Worm (Caenorhabditis elegans): Measurements from ENCODE around the gene W10G11.2.

The W10G11.2 gene

DNA sequence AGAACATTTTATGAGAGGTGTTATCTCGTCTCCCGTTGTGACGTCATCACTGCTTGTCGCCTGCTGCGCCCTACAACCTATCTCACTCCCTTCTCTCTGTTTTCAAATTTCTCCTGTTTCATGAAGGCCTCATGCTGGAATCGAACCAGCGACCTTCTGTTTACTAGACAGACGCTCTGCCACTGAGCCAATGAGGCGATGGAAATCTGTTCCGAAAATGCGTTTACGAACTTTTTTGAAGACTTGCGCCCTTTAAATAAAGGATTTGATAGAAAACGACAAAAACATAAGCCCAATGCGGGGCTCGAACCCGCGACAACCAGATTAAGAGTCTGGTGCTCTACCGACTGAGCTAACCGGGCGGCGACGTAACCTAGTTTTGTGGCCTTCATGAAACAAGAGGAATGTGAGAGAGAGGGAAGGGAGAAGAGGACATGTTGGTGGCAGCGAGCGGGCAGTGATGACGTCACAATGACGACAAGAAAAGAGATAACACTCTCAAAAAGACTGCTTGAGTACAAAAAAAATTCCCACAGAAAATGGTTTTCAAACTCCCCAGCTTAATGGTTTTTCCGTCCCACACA, 42.4 kb downstream of the W10G11.2 start, which contains the start of gene clec-126 (continued):
- 0 out of 2 replicates have a peak, but pooled peaks have one; percentile 10 for TF ChIP-seq F37B4.10 (GFP tag; IDR thresholded peaks at IDR 0.05)
- peak; percentile 11 for TF ChIP-seq pha-4 (tag; optimal IDR thresholded peaks at IDR 0.05)
- peak; percentile 62 for TF ChIP-seq K12H6.12 (tag; optimal IDR thresholded peaks at IDR 0.05)
- TF ChIP-seq akir-1 (GFP tag; optimal IDR thresholded peaks at IDR 0.05) = no peak
- TF ChIP-seq attf-5 (GFP tag; optimal IDR thresholded peaks at IDR 0.05) = peak; percentile 80
- peak; percentile 28 for TF ChIP-seq sptf-2 (GFP tag; optimal IDR thresholded peaks at IDR 0.05)
- TF ChIP-seq B0019.2 (GFP tag; conservative IDR thresholded peaks at IDR 0.05) = 0 out of 2 replicates have a peak, but pooled peaks have one; percentile 6
- TF ChIP-seq zim-3 (tag; optimal IDR thresholded peaks at IDR 0.05) = peak; percentile 46
- TF ChIP-seq ekl-4 (GFP tag; IDR thresholded peaks at IDR 0.05) = peak; percentile 83
- no peak for TF ChIP-seq dpff-1 (tag; optimal IDR thresholded peaks at IDR 0.05)
- TF ChIP-seq F39B2.1 (GFP tag; IDR thresholded peaks at IDR 0.05) = no peak
- no peak for TF ChIP-seq aptf-3 (GFP tag; IDR thresholded peaks at IDR 0.05)
- TF ChIP-seq F57C9.4 (tag; optimal IDR thresholded peaks at IDR 0.05) = no peak
- TF ChIP-seq nhr-120 (GFP tag; IDR thresholded peaks at IDR 0.05) = no peak
- peak; percentile 89 for TF ChIP-seq D2030.7 (GFP tag; IDR thresholded peaks at IDR 0.05)
- TF ChIP-seq lin-54 (GFP tag; optimal IDR thresholded peaks at IDR 0.05) = peak; percentile 75
- no peak for TF ChIP-seq egl-18 (GFP tag; IDR thresholded peaks at IDR 0.05)
- TF ChIP-seq attf-3 (GFP tag; conservative IDR thresholded peaks at IDR 0.05) = peak; percentile 62; the same call in 1 of the 2 replicates
- peak; percentile 50 for TF ChIP-seq ccch-3 (GFP tag; optimal IDR thresholded peaks at IDR 0.05)
- no peak for TF ChIP-seq mel-28 (tag; optimal IDR thresholded peaks at IDR 0.05; ENCODE audit: borderline replicate concordance)
- peak; percentile 12 for TF ChIP-seq ets-4 (GFP tag; optimal IDR thresholded peaks at IDR 0.05)
- TF ChIP-seq cebp-2 (GFP tag; IDR thresholded peaks at IDR 0.05) = no peak
- TF ChIP-seq him-1 (tag; optimal IDR thresholded peaks at IDR 0.05) = peak; percentile 87
- TF ChIP-seq B0336.3 (GFP tag; IDR thresholded peaks at IDR 0.05) = peak; percentile 91
- TF ChIP-seq tlf-1 (GFP tag; optimal IDR thresholded peaks at IDR 0.05) = peak; percentile 77
- TF ChIP-seq snpc-1.3 (tag; optimal IDR thresholded peaks at IDR 0.05; ENCODE audit: insufficient read depth) = peak; percentile 80
- TF ChIP-seq madf-10 (tag; optimal IDR thresholded peaks at IDR 0.05) = peak; percentile 87
- TF ChIP-seq snpc-3.4 (tag; optimal IDR thresholded peaks at IDR 0.05) = peak; percentile 62
- TF ChIP-seq tbp1 (GFP tag; optimal IDR thresholded peaks at IDR 0.05) = peak; percentile 92
- TF ChIP-seq mxl-1 (tag; optimal IDR thresholded peaks at IDR 0.05) = peak; percentile 78
- peak; percentile 73 for TF ChIP-seq egl-44 (GFP tag; IDR thresholded peaks at IDR 0.05)
- peak; percentile 66 for TF ChIP-seq lsl-1 (GFP tag; optimal IDR thresholded peaks at IDR 0.05)
- TF ChIP-seq Y79H2A.3 (GFP tag; conservative IDR thresholded peaks at IDR 0.05) = no peak
- TF ChIP-seq chd-7 (tag; optimal IDR thresholded peaks at IDR 0.05) = peak; percentile 59
- peak; percentile 12 for TF ChIP-seq efl-1 (GFP tag; optimal IDR thresholded peaks at IDR 0.05)
- no peak for TF ChIP-seq ztf-3 (GFP tag; optimal IDR thresholded peaks at IDR 0.05)
- peak; percentile 53 for TF ChIP-seq nhr-179 (tag; optimal IDR thresholded peaks at IDR 0.05)
- no peak for TF ChIP-seq T26A5.8 (tag; optimal IDR thresholded peaks at IDR 0.05)
- peak; percentile 50; the same call in 1 of the 2 replicates for TF ChIP-seq K11D2.4 (GFP tag; IDR thresholded peaks at IDR 0.05)
- peak; percentile 90 for TF ChIP-seq T07F8.4 (tag; optimal IDR thresholded peaks at IDR 0.05)
- peak; percentile 79 for TF ChIP-seq pbrm-1 (GFP tag; IDR thresholded peaks at IDR 0.05)
- peak; percentile 72 for TF ChIP-seq F22D6.2 (tag; optimal IDR thresholded peaks at IDR 0.05)
- no peak for TF ChIP-seq Y53F4B.3 (GFP tag; IDR thresholded peaks at IDR 0.05)
- no peak for TF ChIP-seq bed-2 (GFP tag; IDR thresholded peaks at IDR 0.05)
- TF ChIP-seq ztf-26 (tag; optimal IDR thresholded peaks at IDR 0.05) = peak; percentile 93
- no peak for TF ChIP-seq F55B11.4 (tag; optimal IDR thresholded peaks at IDR 0.05; ENCODE audit: borderline replicate concordance, insufficient read depth)
- TF ChIP-seq snpc-1.1 (tag; optimal IDR thresholded peaks at IDR 0.05; ENCODE audit: insufficient read depth) = peak; percentile 73
- peak; percentile 66 to 75 for TF ChIP-seq rec-8 (tag; optimal IDR thresholded peaks at IDR 0.05)

Measured in whole organism, young adult.